Worm (Caenorhabditis elegans): ENCODE results near the gene F49H6.15.

- TF ChIP-seq aly-2 (tag; optimal IDR thresholded peaks at IDR 0.05) (no peak), R02D3.7 (tag; optimal IDR thresholded peaks at IDR 0.05) (no peak), ceh-16 (tag; optimal IDR thresholded peaks at IDR 0.05) (no peak), mab-5 (tag; optimal IDR thresholded peaks at IDR 0.05) (no peak), sma-9 (GFP tag; optimal IDR thresholded peaks at IDR 0.05) (no peak), sma-9 (tag; optimal IDR thresholded peaks at IDR 0.05) (no peak)
Measured at ce11 chrV:17013232-17013631, 13.0 kb downstream of the F49H6.15 start, which contains the start of gene clec-241.
